Worm (Caenorhabditis elegans) whole organism, young adult: Measurements from ENCODE around the gene ugt-58.

Source experiments
- B0336.3 ChIP-seq: fragments of 200-800 bp; sonication (Bioruptor generic); IDR thresholded peaks from 2 replicates; pipeline ENCODE4 v1.3.6; 2022; ENCODE audit warnings: missing genetic modification characterization, missing compliant biosample characterization
- F37B4.10 ChIP-seq: fragments of 200-800 bp; sonication (Bioruptor generic); IDR thresholded peaks from 2 replicates; pipeline ENCODE4 v1.3.6; 2022; ENCODE audit warnings: missing genetic modification characterization, missing compliant biosample characterization
- F49E8.2 ChIP-seq: sonication (generic microtip); optimal IDR thresholded peaks from 3 replicates; lab custom pipeline; 2017; ENCODE audit warnings: missing genetic modification characterization, mild to moderate bottlenecking, missing compliant biosample characterization, antibody characterized with exemption, moderate library complexity; ENCODE audit not compliant: insufficient read depth
- F57A8.1 ChIP-seq: fragments of 200-800 bp; sonication (Bioruptor generic); optimal IDR thresholded peaks from 2 replicates; lab custom pipeline; 2018; ENCODE audit warnings: mild to moderate bottlenecking, missing genetic modification characterization, moderate library complexity, missing compliant biosample characterization
- K11D2.4 ChIP-seq: fragments of 200-800 bp; sonication (Bioruptor generic); IDR thresholded peaks from 2 replicates; pipeline ENCODE4 v1.3.6; 2022; ENCODE audit warnings: missing genetic modification reagents, missing genetic modification characterization, missing compliant biosample characterization
- akir-1 ChIP-seq: fragments of 200-800 bp; sonication (Bioruptor generic); optimal IDR thresholded peaks from 2 replicates; lab custom pipeline; 2018; ENCODE audit warnings: mild to moderate bottlenecking, missing genetic modification characterization, moderate library complexity, missing compliant biosample characterization
- ama-1 ChIP-seq, 3 experiments: fragments of 150-350 bp in 1 of 3; sonication (generic microtip) in 2 of 3; optimal IDR thresholded peaks; 2 replicates each; lab custom pipeline; 2014 to 2018; ENCODE audit warnings: missing biosample characterization in 2 of 3, missing genetic modification characterization in 2 of 3, missing genetic modification reagents in 2 of 3
- aptf-2 ChIP-seq: fragments of 200-800 bp; sonication (Bioruptor generic); conservative IDR thresholded peaks from 2 replicates; pipeline ENCODE4 v1.3.6; 2022; ENCODE audit warnings: missing genetic modification reagents, missing genetic modification characterization, missing compliant biosample characterization
- athp-1 ChIP-seq: sonication (generic microtip); optimal IDR thresholded peaks from 2 replicates; lab custom pipeline; 2017; ENCODE audit warnings: mild to moderate bottlenecking, missing genetic modification characterization, missing compliant biosample characterization
- attf-3 ChIP-seq: fragments of 200-800 bp; sonication (Bioruptor generic); conservative IDR thresholded peaks from 2 replicates; pipeline ENCODE4 v1.3.6; 2022; ENCODE audit warnings: missing genetic modification reagents, missing genetic modification characterization, missing compliant biosample characterization
- attf-6 ChIP-seq: fragments of 200-800 bp; sonication (Bioruptor generic); IDR thresholded peaks from 2 replicates; pipeline ENCODE4 v1.3.6; 2022; ENCODE audit warnings: missing genetic modification reagents, missing genetic modification characterization, missing compliant biosample characterization
- bed-2 ChIP-seq: fragments of 200-800 bp; sonication (Bioruptor generic); IDR thresholded peaks from 2 replicates; pipeline ENCODE4 v1.3.6; 2022; ENCODE audit warnings: missing genetic modification reagents, missing genetic modification characterization, missing compliant biosample characterization
- cebp-1 ChIP-seq, 2 experiments: fragments of 200-800 bp in 1 of 2; sonication (Bioruptor generic) in 1 of 2; sonication (generic microtip) in 1 of 2; IDR thresholded peaks in 1 of 2; optimal IDR thresholded peaks in 1 of 2; 2 replicates each; pipeline versions ENCODE4 v1.3.6 to Lab custom; 2017 to 2022; ENCODE audit warnings: missing compliant biosample characterization in 2 of 2, missing genetic modification characterization in 2 of 2, mild to moderate bottlenecking in 1 of 2, missing genetic modification reagents in 1 of 2, moderate library complexity in 1 of 2
- cebp-2 ChIP-seq: fragments of 200-800 bp; sonication (Bioruptor generic); IDR thresholded peaks from 2 replicates; pipeline ENCODE4 v1.3.6; 2022; ENCODE audit warnings: missing genetic modification characterization, missing compliant biosample characterization
- ceh-100 ChIP-seq: fragments of 200-800 bp; sonication (Bioruptor generic); IDR thresholded peaks from 2 replicates; pipeline ENCODE4 v1.3.6; 2022; ENCODE audit warnings: missing genetic modification reagents, missing genetic modification characterization, missing compliant biosample characterization
- ceh-40 ChIP-seq: fragments of 200-800 bp; sonication (Bioruptor generic); IDR thresholded peaks from 2 replicates; pipeline ENCODE4 v1.3.6; 2022; ENCODE audit warnings: missing genetic modification characterization, missing compliant biosample characterization
- ceh-91 ChIP-seq: fragments of 200-800 bp; sonication (Bioruptor generic); IDR thresholded peaks from 2 replicates; pipeline ENCODE4 v1.3.6; 2022; ENCODE audit warnings: missing genetic modification reagents, missing genetic modification characterization, missing compliant biosample characterization
- dox-1 ChIP-seq: fragments of 200-800 bp; sonication (Bioruptor generic); IDR thresholded peaks from 2 replicates; pipeline ENCODE4 v1.3.6; 2022; ENCODE audit warnings: missing genetic modification reagents, missing genetic modification characterization, missing compliant biosample characterization
- dpl-1 ChIP-seq: fragments of 150-350 bp; optimal IDR thresholded peaks from 2 replicates; lab custom pipeline; 2014; ENCODE audit warnings: missing biosample characterization, missing genetic modification reagents, missing genetic modification characterization
- egl-18 ChIP-seq: fragments of 200-800 bp; sonication (Bioruptor generic); IDR thresholded peaks from 2 replicates; pipeline ENCODE4 v1.3.6; 2022; ENCODE audit warnings: missing genetic modification reagents, missing genetic modification characterization, missing compliant biosample characterization
- egl-44 ChIP-seq: fragments of 200-800 bp; sonication (Bioruptor generic); IDR thresholded peaks from 2 replicates; pipeline ENCODE4 v1.3.6; 2022; ENCODE audit warnings: missing genetic modification reagents, missing genetic modification characterization, missing compliant biosample characterization
- egrh-3 ChIP-seq: fragments of 200-800 bp; sonication (Bioruptor generic); IDR thresholded peaks from 2 replicates; pipeline ENCODE4 v1.3.6; 2022; ENCODE audit warnings: missing genetic modification reagents, missing genetic modification characterization, missing compliant biosample characterization
- ets-4 ChIP-seq: fragments of 200-800 bp; sonication (Bioruptor generic); optimal IDR thresholded peaks from 2 replicates; lab custom pipeline; 2018; ENCODE audit warnings: mild to moderate bottlenecking, missing genetic modification characterization, missing compliant biosample characterization
- hsf-1 ChIP-seq: fragments of 200-800 bp; sonication (Bioruptor generic); IDR thresholded peaks from 2 replicates; pipeline ENCODE4 v1.3.6; 2022; ENCODE audit warnings: missing genetic modification reagents, missing genetic modification characterization, missing compliant biosample characterization
- let-526 ChIP-seq: fragments of 200-800 bp; sonication (Bioruptor generic); IDR thresholded peaks from 2 replicates; pipeline ENCODE4 v1.3.6; 2022; ENCODE audit warnings: missing genetic modification reagents, missing genetic modification characterization, missing compliant biosample characterization
- let-607 ChIP-seq, 2 experiments: fragments of 200-800 bp in 1 of 2; sonication (Bioruptor generic) in 1 of 2; sonication (generic microtip) in 1 of 2; optimal IDR thresholded peaks; 2 replicates each; lab custom pipeline; 2016 to 2018; ENCODE audit warnings: mild to moderate bottlenecking in 2 of 2, missing compliant biosample characterization in 2 of 2, missing genetic modification characterization in 2 of 2, moderate library complexity in 2 of 2, missing genotype in 1 of 2
- lin-26 ChIP-seq: fragments of 200-800 bp; sonication (Bioruptor generic); IDR thresholded peaks from 2 replicates; pipeline ENCODE4 v1.3.6; 2022; ENCODE audit warnings: missing genetic modification reagents, missing genetic modification characterization, missing compliant biosample characterization
- lin-35 ChIP-seq, 3 experiments: fragments of 150-350 bp in 2 of 3; sonication (generic microtip) in 1 of 3; optimal IDR thresholded peaks; 2 replicates each; lab custom pipeline; 2014 to 2018; ENCODE audit warnings: missing biosample characterization in 3 of 3, missing genetic modification characterization in 3 of 3, missing genetic modification reagents in 3 of 3
- lsy-27 ChIP-seq: sonication (generic microtip); optimal IDR thresholded peaks from 2 replicates; lab custom pipeline; 2017; ENCODE audit warnings: missing genetic modification characterization, mild to moderate bottlenecking, missing compliant biosample characterization, antibody characterized with exemption, missing genotype, borderline replicate concordance; ENCODE audit not compliant: insufficient read depth
- madf-10 ChIP-seq: sonication (generic microtip); optimal IDR thresholded peaks from 2 replicates; lab custom pipeline; 2016; ENCODE audit warnings: mild to moderate bottlenecking, missing genetic modification characterization, missing compliant biosample characterization
- madf-6 ChIP-seq: fragments of 200-800 bp; sonication (Bioruptor generic); IDR thresholded peaks from 2 replicates; pipeline ENCODE4 v1.3.6; 2022; ENCODE audit warnings: missing genetic modification reagents, missing genetic modification characterization, missing compliant biosample characterization
- madf-8 ChIP-seq: fragments of 200-800 bp; sonication (Bioruptor generic); conservative IDR thresholded peaks from 2 replicates; pipeline ENCODE4 v1.3.6; 2022; ENCODE audit warnings: missing genetic modification reagents, missing genetic modification characterization, missing compliant biosample characterization
- mxl-1 ChIP-seq: sonication (generic microtip); optimal IDR thresholded peaks from 2 replicates; lab custom pipeline; 2016; ENCODE audit warnings: missing genetic modification characterization, missing compliant biosample characterization
- nfyb-1 ChIP-seq: fragments of 200-800 bp; sonication (Bioruptor generic); IDR thresholded peaks from 2 replicates; pipeline ENCODE4 v1.3.6; 2022; ENCODE audit warnings: missing genetic modification reagents, missing genetic modification characterization, missing compliant biosample characterization
- nhr-179 ChIP-seq: sonication (generic microtip); optimal IDR thresholded peaks from 2 replicates; lab custom pipeline; 2016; ENCODE audit warnings: mild to moderate bottlenecking, missing genetic modification characterization, missing compliant biosample characterization
- rcor-1 ChIP-seq: fragments of 200-800 bp; sonication (Bioruptor generic); IDR thresholded peaks from 2 replicates; pipeline ENCODE4 v1.3.6; 2022; ENCODE audit warnings: missing genetic modification reagents, missing genetic modification characterization, missing compliant biosample characterization
- sea-2 ChIP-seq: fragments of 200-800 bp; sonication (Bioruptor generic); IDR thresholded peaks from 2 replicates; pipeline ENCODE4 v1.3.6; 2022; ENCODE audit warnings: missing genetic modification characterization, missing compliant biosample characterization
- unc-130 ChIP-seq: sonication (generic microtip); optimal IDR thresholded peaks from 2 replicates; lab custom pipeline; 2016; ENCODE audit warnings: missing genetic modification reagents, missing genetic modification characterization, missing compliant biosample characterization
- xnd-1 ChIP-seq: sonication (generic microtip); optimal IDR thresholded peaks from 2 replicates; lab custom pipeline; 2016; ENCODE audit warnings: missing genotype, missing genetic modification reagents, missing genetic modification characterization, missing compliant biosample characterization
- zfh-2 ChIP-seq: fragments of 200-800 bp; sonication (Bioruptor generic); conservative IDR thresholded peaks from 2 replicates; pipeline ENCODE4 v1.3.6; 2022; ENCODE audit warnings: missing genetic modification reagents, missing genetic modification characterization, missing compliant biosample characterization
- zim-3 ChIP-seq: sonication (generic microtip); optimal IDR thresholded peaks from 2 replicates; lab custom pipeline; 2017; ENCODE audit warnings: mild to moderate bottlenecking, missing genetic modification characterization, moderate library complexity, missing compliant biosample characterization
- ztf-18 ChIP-seq: sonication (generic microtip); optimal IDR thresholded peaks from 2 replicates; lab custom pipeline; 2016; ENCODE audit warnings: missing genotype, mild to moderate bottlenecking, missing genetic modification characterization, missing compliant biosample characterization
- ztf-25 ChIP-seq: fragments of 200-800 bp; sonication (Bioruptor generic); IDR thresholded peaks from 2 replicates; pipeline ENCODE4 v1.3.6; 2022; ENCODE audit warnings: missing genetic modification reagents, missing genetic modification characterization, missing compliant biosample characterization
- ztf-28 ChIP-seq: fragments of 200-800 bp; sonication (Bioruptor generic); IDR thresholded peaks from 2 replicates; pipeline ENCODE4 v1.3.6; 2022; ENCODE audit warnings: missing genetic modification reagents, missing genetic modification characterization, missing compliant biosample characterization

Gene ugt-58

ce11 chrII:9617902-9618245 is 31.3 kb upstream of the ugt-58 start (continued):
- TF ChIP-seq lsy-27 (tag; lab: Kevin White, UChicago) (no peak), ztf-28 (GFP tag; lab: Robert Waterston, UW) (no peak), ama-1 (optimal IDR thresholded peaks at IDR 0.05; lab: Kevin White, UChicago) (no peak), ama-1 (GFP tag; optimal IDR thresholded peaks at IDR 0.05; lab: Kevin White, UChicago) (peak in 1 of 2 experiments; percentile 17), rcor-1 (GFP tag; lab: Robert Waterston, UW) (peak; percentile 37; the same call in 1 of the 2 replicates), attf-3 (no peak), cebp-1 (GFP tag; IDR thresholded peaks at IDR 0.05; lab: Robert Waterston, UW) (0 out of 2 replicates have a peak, but pooled peaks have one; percentile 21), cebp-1 (tag; optimal IDR thresholded peaks at IDR 0.05; lab: Kevin White, UChicago) (no peak), lin-26 (GFP tag; lab: Robert Waterston, UW) (0 out of 2 replicates have a peak, but pooled peaks have one; percentile 19), let-607 (tag; optimal IDR thresholded peaks at IDR 0.05; lab: Kevin White, UChicago) (peak in 1 of 2 experiments; percentile 8), B0336.3 (no peak), egrh-3 (GFP tag; lab: Robert Waterston, UW) (no peak)

ce11 chrII:9617039-9617901 is 30.7 kb upstream of the ugt-58 start, which contains the start of gene hal-3:
Gene hal-3 (minus strand): TSS chrII:9617125.
- TF ChIP-seq K11D2.4 (GFP tag; lab: Robert Waterston, UW) (no peak), ets-4 (GFP tag; lab: Kevin White, UChicago) (no peak), let-526 (no peak), xnd-1 (tag; lab: Kevin White, UChicago) (no peak), egl-18 (GFP tag; lab: Robert Waterston, UW) (0 out of 2 replicates have a peak, but pooled peaks have one; percentile 24), bed-2 (GFP tag; lab: Robert Waterston, UW) (no peak), nhr-179 (tag; lab: Kevin White, UChicago) (no peak), F57A8.1 (GFP tag; lab: Kevin White, UChicago) (no peak), athp-1 (tag; lab: Kevin White, UChicago) (no peak), ceh-100 (no peak), unc-130 (GFP tag; lab: Kevin White, UChicago) (no peak), mxl-1 (tag; lab: Kevin White, UChicago) (no peak), dpl-1 (GFP tag; lab: Kevin White, UChicago) (no peak), madf-6 (peak; percentile 48; the same call in 1 of the 2 replicates), ztf-25 (GFP tag; lab: Robert Waterston, UW) (peak; percentile 52; the same call in 1 of the 2 replicates), sea-2 (GFP tag; lab: Robert Waterston, UW) (no peak), cebp-2 (GFP tag; lab: Robert Waterston, UW) (0 out of 2 replicates have a peak, but pooled peaks have one; percentile 59), zfh-2 (GFP tag; lab: Robert Waterston, UW) (no peak), zim-3 (tag; lab: Kevin White, UChicago) (no peak), egl-44 (GFP tag; lab: Robert Waterston, UW) (peak; percentile 9; the same call in 1 of the 2 replicates), akir-1 (GFP tag; lab: Kevin White, UChicago) (no peak), dox-1 (GFP tag; lab: Robert Waterston, UW) (no peak), attf-6 (no peak), nfyb-1 (GFP tag; lab: Robert Waterston, UW) (0 out of 2 replicates have a peak, but pooled peaks have one; percentile 35), madf-8 (GFP tag; lab: Robert Waterston, UW) (no peak), F49E8.2 (tag; lab: Kevin White, UChicago) (no peak), egrh-3 (GFP tag; lab: Robert Waterston, UW) (no peak), ztf-18 (tag; lab: Kevin White, UChicago) (no peak), F37B4.10 (GFP tag; lab: Robert Waterston, UW) (no peak), let-607 (tag; optimal IDR thresholded peaks at IDR 0.05; lab: Kevin White, UChicago) (peak in 1 of 2 experiments; percentile 56), aptf-2 (no peak), madf-10 (tag; lab: Kevin White, UChicago) (no peak), lin-35 (GFP tag; optimal IDR thresholded peaks at IDR 0.05; lab: Kevin White, UChicago) (no peak), ceh-40 (no peak), ceh-91 (GFP tag; lab: Robert Waterston, UW) (no peak), hsf-1 (no peak)
